Worm (Caenorhabditis elegans) whole organism, late embryonic: ENCODE measurements around the gene F46H6.5.

Source experiments
- Y22D7AL.16 ChIP-seq: sonication (generic microtip); optimal IDR thresholded peaks from 2 replicates; lab custom pipeline; 2016; ENCODE audit warnings: missing genetic modification characterization, missing compliant biosample characterization
- ceh-14 ChIP-seq: sonication (generic microtip); optimal IDR thresholded peaks from 2 replicates; lab custom pipeline; 2016; ENCODE audit warnings: missing genotype, missing genetic modification characterization, missing compliant biosample characterization
- ceh-18 ChIP-seq: sonication (generic microtip); optimal IDR thresholded peaks from 2 replicates; lab custom pipeline; 2016; ENCODE audit warnings: missing genetic modification characterization, missing compliant biosample characterization
- ceh-2 ChIP-seq: sonication (generic microtip); optimal IDR thresholded peaks from 2 replicates; lab custom pipeline; 2016; ENCODE audit warnings: missing genotype, missing genetic modification characterization, missing compliant biosample characterization
- ceh-22 ChIP-seq: sonication (generic microtip); optimal IDR thresholded peaks from 2 replicates; lab custom pipeline; 2017; ENCODE audit warnings: missing biosample characterization, missing genetic modification characterization
- ceh-30 ChIP-seq: fragments of 150-350 bp; optimal IDR thresholded peaks from 2 replicates; lab custom pipeline; 2014; ENCODE audit warnings: missing biosample characterization, missing genetic modification characterization
- ceh-34 ChIP-seq: sonication (generic microtip); optimal IDR thresholded peaks from 2 replicates; lab custom pipeline; 2016; ENCODE audit warnings: mild to moderate bottlenecking, missing genetic modification characterization, missing compliant biosample characterization
- ceh-48 ChIP-seq: sonication (generic microtip); optimal IDR thresholded peaks from 2 replicates; lab custom pipeline; 2016; ENCODE audit warnings: missing genetic modification characterization, inconsistent platforms, missing compliant biosample characterization
- ceh-6 ChIP-seq: fragments of 200-800 bp; sonication (Bioruptor generic); optimal IDR thresholded peaks from 2 replicates; lab custom pipeline; 2018; ENCODE audit warnings: mild to moderate bottlenecking, missing genetic modification characterization, missing compliant biosample characterization
- ceh-9 ChIP-seq: sonication (generic microtip); optimal IDR thresholded peaks from 2 replicates; lab custom pipeline; 2016; ENCODE audit warnings: mild to moderate bottlenecking, missing genetic modification characterization, inconsistent platforms, missing compliant biosample characterization
- dmd-4 ChIP-seq: sonication (generic microtip); optimal IDR thresholded peaks from 2 replicates; lab custom pipeline; 2016; ENCODE audit warnings: borderline replicate concordance, missing genetic modification characterization, missing compliant biosample characterization
- dve-1 ChIP-seq: sonication (generic microtip); optimal IDR thresholded peaks from 2 replicates; lab custom pipeline; 2017; ENCODE audit warnings: antibody characterized with exemption, mild to moderate bottlenecking, missing genetic modification characterization, missing compliant biosample characterization
- elt-2 ChIP-seq: sonication (generic microtip); optimal IDR thresholded peaks from 2 replicates; lab custom pipeline; 2016; ENCODE audit warnings: missing genetic modification reagents, missing genetic modification characterization, missing compliant biosample characterization
- eyg-1 ChIP-seq: sonication (generic microtip); optimal IDR thresholded peaks from 2 replicates; lab custom pipeline; 2016; ENCODE audit warnings: missing genotype, missing genetic modification characterization, missing compliant biosample characterization
- hlh-13 ChIP-seq: fragments of 200-800 bp; sonication (Bioruptor generic); optimal IDR thresholded peaks from 2 replicates; lab custom pipeline; 2018; ENCODE audit warnings: mild to moderate bottlenecking, missing genetic modification characterization, missing compliant biosample characterization
- hlh-6 ChIP-seq: sonication (generic microtip); optimal IDR thresholded peaks from 2 replicates; lab custom pipeline; 2016; ENCODE audit warnings: missing genotype, missing genetic modification characterization, missing compliant biosample characterization
- hlh-8 ChIP-seq: sonication (generic microtip); optimal IDR thresholded peaks from 2 replicates; lab custom pipeline; 2016; ENCODE audit warnings: missing genotype, missing genetic modification characterization, missing compliant biosample characterization
- lin-11 ChIP-seq: fragments of 200-800 bp; sonication (Bioruptor generic); optimal IDR thresholded peaks from 2 replicates; lab custom pipeline; 2018; ENCODE audit warnings: mild to moderate bottlenecking, missing genetic modification characterization, missing compliant biosample characterization
- madf-2 ChIP-seq: sonication (generic microtip); optimal IDR thresholded peaks from 2 replicates; lab custom pipeline; 2017; ENCODE audit warnings: missing genetic modification characterization, missing compliant biosample characterization
- mec-3 ChIP-seq: sonication (generic microtip); optimal IDR thresholded peaks from 2 replicates; lab custom pipeline; 2016; ENCODE audit warnings: borderline replicate concordance, missing genetic modification characterization, missing compliant biosample characterization
- nfya-1 ChIP-seq: sonication (generic microtip); optimal IDR thresholded peaks from 2 replicates; lab custom pipeline; 2017; ENCODE audit warnings: missing genetic modification characterization, mild to moderate bottlenecking, missing compliant biosample characterization, antibody characterized with exemption, moderate library complexity
- nhr-11 ChIP-seq: fragments of 150-350 bp; optimal IDR thresholded peaks from 2 replicates; lab custom pipeline; 2014; ENCODE audit warnings: missing biosample characterization, missing genetic modification characterization
- pax-1 ChIP-seq: fragments of 150-350 bp; optimal IDR thresholded peaks from 2 replicates; lab custom pipeline; 2014; ENCODE audit warnings: missing biosample characterization, missing genetic modification characterization
- pha-2 ChIP-seq: sonication (generic microtip); optimal IDR thresholded peaks from 2 replicates; lab custom pipeline; 2017; ENCODE audit warnings: mild to moderate bottlenecking, missing genetic modification characterization, missing compliant biosample characterization
- pha-4 ChIP-seq: fragments of 150-350 bp; optimal IDR thresholded peaks from 2 replicates; lab custom pipeline; 2018; ENCODE audit warnings: missing biosample characterization, missing genetic modification reagents, missing genetic modification characterization
- ref-2 ChIP-seq: sonication (generic microtip); optimal IDR thresholded peaks from 2 replicates; lab custom pipeline; 2016; ENCODE audit warnings: missing genetic modification characterization, missing compliant biosample characterization
- rnt-1 ChIP-seq: sonication (generic microtip); optimal IDR thresholded peaks from 2 replicates; lab custom pipeline; 2016; ENCODE audit warnings: missing genetic modification characterization, missing compliant biosample characterization
- sdc-2 ChIP-seq: sonication (generic microtip); optimal IDR thresholded peaks from 2 replicates; lab custom pipeline; 2016; ENCODE audit warnings: missing genotype, missing genetic modification characterization, missing compliant biosample characterization
- sox-2 ChIP-seq: fragments of 200-800 bp; sonication (Bioruptor generic); IDR thresholded peaks from 2 replicates; pipeline ENCODE4 v1.3.6; 2022; ENCODE audit warnings: missing genetic modification reagents, missing genetic modification characterization, missing compliant biosample characterization
- syd-9 ChIP-seq: sonication (generic microtip); optimal IDR thresholded peaks from 2 replicates; lab custom pipeline; 2016; ENCODE audit warnings: mild to moderate bottlenecking, missing genetic modification characterization, moderate library complexity, missing compliant biosample characterization
- unc-55 ChIP-seq: sonication (generic microtip); optimal IDR thresholded peaks from 2 replicates; lab custom pipeline; 2017; ENCODE audit warnings: missing biosample characterization, missing genetic modification reagents, missing genetic modification characterization
- unc-86 ChIP-seq: sonication (generic microtip); optimal IDR thresholded peaks from 2 replicates; lab custom pipeline; 2016; ENCODE audit warnings: missing genetic modification characterization, missing compliant biosample characterization
- ztf-16 ChIP-seq: sonication (generic microtip); optimal IDR thresholded peaks from 2 replicates; lab custom pipeline; 2017; ENCODE audit warnings: missing genetic modification characterization, missing compliant biosample characterization

Gene F46H6.5

DNA sequence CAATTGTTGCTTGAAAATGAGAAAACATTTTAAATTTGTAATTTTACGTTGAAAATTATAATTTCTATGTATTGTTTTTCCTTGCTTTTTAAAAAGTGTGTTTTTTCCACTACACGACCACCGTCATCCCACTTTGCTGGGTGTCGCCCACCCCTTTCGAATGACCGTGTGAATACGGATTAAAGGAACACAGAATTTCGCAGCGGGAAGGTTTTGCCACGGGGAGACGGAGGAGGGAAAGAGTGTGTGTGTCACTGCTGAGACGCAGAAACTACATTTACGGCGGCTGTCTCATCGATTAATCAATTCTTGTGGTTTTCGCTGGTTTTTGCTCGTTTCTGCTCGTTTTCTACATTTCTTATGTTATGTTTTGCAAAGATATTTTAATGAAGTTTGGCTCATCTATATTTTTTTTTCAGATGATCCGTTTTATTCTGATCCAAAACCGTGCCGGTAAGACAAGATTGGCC is 34.1 kb downstream of the F46H6.5 start, which contains the start of gene aps-2 (continued):
- TF ChIP-seq ceh-22 (tag; lab: Kevin White, UChicago): no peak
- TF ChIP-seq lin-11: no peak
- TF ChIP-seq syd-9: no peak
- TF ChIP-seq ceh-30 (tag; lab: Kevin White, UChicago): no peak
- TF ChIP-seq ceh-48 (tag; lab: Kevin White, UChicago): peak; percentile 100
- TF ChIP-seq sdc-2 (tag; lab: Kevin White, UChicago): peak; percentile 69
- TF ChIP-seq eyg-1: no peak
- peak; percentile 1 for TF ChIP-seq ceh-14 (tag; lab: Kevin White, UChicago)
- TF ChIP-seq pha-2 (tag; lab: Kevin White, UChicago): peak; percentile 0
- TF ChIP-seq pax-1: no peak
- no peak for TF ChIP-seq hlh-8 (tag; lab: Kevin White, UChicago)
- peak; percentile 61 for TF ChIP-seq nfya-1 (tag; lab: Kevin White, UChicago)
- TF ChIP-seq dmd-4 (tag; lab: Kevin White, UChicago): no peak
- TF ChIP-seq dve-1 (tag; lab: Kevin White, UChicago): no peak
- no peak for TF ChIP-seq hlh-13 (GFP tag; lab: Kevin White, UChicago)
- TF ChIP-seq elt-2 (tag; lab: Kevin White, UChicago): peak; percentile 55
- no peak for TF ChIP-seq ref-2 (tag; lab: Kevin White, UChicago)

DNA sequence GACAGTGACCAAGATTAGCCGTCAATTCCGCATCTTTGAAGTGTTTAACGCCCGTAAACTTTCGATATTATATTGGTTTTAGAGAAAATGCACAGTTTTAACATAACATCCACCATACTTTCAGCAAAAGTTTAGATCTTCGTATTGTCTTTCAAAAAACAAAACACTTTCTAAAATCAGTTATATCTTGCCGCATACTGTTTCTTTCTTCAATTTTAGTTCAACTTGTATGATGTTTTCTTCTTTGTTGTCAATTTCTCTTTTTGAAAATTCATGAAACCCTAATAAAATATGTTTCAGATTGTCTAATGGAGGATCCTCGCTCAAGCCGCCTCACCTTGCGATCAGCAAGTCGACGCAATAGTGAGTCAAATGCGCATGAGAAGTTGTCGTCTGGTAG is 38.2 kb downstream of the F46H6.5 start, which contains the start of gene F02E8.4:
Gene F02E8.4, plus strand, starts transcription at position 301 of the 400 bp plus-strand sequence.
- no peak for TF ChIP-seq ceh-22 (tag; lab: Kevin White, UChicago)
- no peak for TF ChIP-seq dmd-4 (tag; lab: Kevin White, UChicago)
- TF ChIP-seq sox-2 (GFP tag; lab: Robert Waterston, UW): no peak
- no peak for TF ChIP-seq ceh-2 (tag; lab: Kevin White, UChicago)
- TF ChIP-seq ceh-34 (tag; lab: Kevin White, UChicago): no peak
- no peak for TF ChIP-seq unc-55 (GFP tag; lab: Kevin White, UChicago)
- TF ChIP-seq madf-2 (tag; lab: Kevin White, UChicago): no peak

DNA sequence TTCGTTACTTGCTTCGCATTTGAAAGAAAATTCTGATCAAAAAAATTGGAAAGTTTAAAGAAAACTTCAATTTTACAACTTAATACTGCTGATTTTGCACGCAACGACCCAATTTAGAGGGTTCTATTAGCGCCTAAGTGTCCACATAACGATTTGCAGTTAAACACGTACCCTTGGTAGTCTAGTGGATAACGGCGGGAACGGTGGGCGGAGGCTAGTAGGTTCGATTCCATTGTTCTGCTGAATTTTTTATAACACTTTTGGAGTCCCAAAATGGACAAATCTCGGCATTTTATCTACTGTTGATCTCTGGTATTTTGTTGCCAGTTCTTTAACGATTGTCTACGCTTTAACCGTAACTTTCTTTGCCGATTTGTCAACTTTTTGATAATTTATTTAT is 38.9 kb downstream of the F46H6.5 start:
- no peak for TF ChIP-seq pha-2 (tag; lab: Kevin White, UChicago)
- TF ChIP-seq syd-9: no peak
- no peak for TF ChIP-seq pha-4 (tag; lab: Kevin White, UChicago)
- no peak for TF ChIP-seq Y22D7AL.16 (tag; lab: Kevin White, UChicago)
- no peak for TF ChIP-seq unc-86
- TF ChIP-seq ceh-14 (tag; lab: Kevin White, UChicago): no peak
- TF ChIP-seq ceh-18 (tag; lab: Kevin White, UChicago): no peak
- no peak for TF ChIP-seq rnt-1
- TF ChIP-seq mec-3: no peak

DNA sequence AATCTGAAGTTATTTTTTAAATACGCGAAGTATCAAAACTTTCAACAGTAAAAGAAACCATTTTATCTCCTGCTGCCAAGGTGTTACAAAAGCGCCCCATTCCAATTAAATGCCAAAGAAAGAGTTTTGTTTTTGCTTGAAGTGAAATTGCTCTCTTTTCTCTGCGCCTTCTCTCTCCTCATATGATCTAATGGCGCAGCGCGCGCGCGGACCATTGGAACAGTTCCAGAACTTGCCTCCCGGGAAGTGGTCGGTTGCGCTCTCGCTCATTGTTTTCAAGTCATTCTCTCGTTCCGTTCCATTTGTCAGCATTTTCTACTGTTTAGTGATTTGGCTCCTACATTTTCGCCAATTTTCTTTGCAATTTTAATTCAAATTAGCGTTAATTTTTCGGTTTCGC is 40.1 kb downstream of the F46H6.5 start:
- TF ChIP-seq ceh-22 (tag; lab: Kevin White, UChicago): no peak
- no peak for TF ChIP-seq Y22D7AL.16 (tag; lab: Kevin White, UChicago)
- no peak for TF ChIP-seq dve-1 (tag; lab: Kevin White, UChicago)
- no peak for TF ChIP-seq hlh-6
- no peak for TF ChIP-seq hlh-13 (GFP tag; lab: Kevin White, UChicago)
- TF ChIP-seq pha-2 (tag; lab: Kevin White, UChicago): no peak
- TF ChIP-seq ceh-30 (tag; lab: Kevin White, UChicago): no peak
- TF ChIP-seq ztf-16 (tag; lab: Kevin White, UChicago): no peak
- no peak for TF ChIP-seq ceh-6 (GFP tag; lab: Kevin White, UChicago)
- no peak for TF ChIP-seq hlh-8 (tag; lab: Kevin White, UChicago)
- no peak for TF ChIP-seq elt-2 (tag; lab: Kevin White, UChicago)
- TF ChIP-seq ceh-9 (tag; lab: Kevin White, UChicago): no peak
- TF ChIP-seq unc-55 (GFP tag; lab: Kevin White, UChicago): no peak
- TF ChIP-seq lin-11: no peak
- no peak for TF ChIP-seq ceh-14 (tag; lab: Kevin White, UChicago)
- no peak for TF ChIP-seq ceh-2 (tag; lab: Kevin White, UChicago)
- TF ChIP-seq nhr-11: no peak
